Fruit fly (Drosophila melanogaster) whole organism, embryonic: Measurements from ENCODE around the gene dib.
A peak's percentile ranks its signal among the peaks of the same experiment; 100 is the strongest.

Experiments used
- CG11456 ChIP-seq: fragments of 200-800 bp; sonication (Bioruptor generic); IDR thresholded peaks from 3 replicates; pipeline ENCODE4 v1.3.6; 2022; ENCODE audit warnings: missing biosample characterization, missing genetic modification characterization
- CG15011 ChIP-seq: fragments of 200-800 bp; sonication (Bioruptor generic); optimal IDR thresholded peaks from 3 replicates; lab custom pipeline; 2018; ENCODE audit warnings: missing biosample characterization, mild to moderate bottlenecking, missing genetic modification characterization
- CG2129 ChIP-seq: fragments of 200-800 bp; sonication (Bioruptor generic); IDR thresholded peaks from 2 replicates; pipeline ENCODE4 v1.3.6; 2022; ENCODE audit warnings: missing biosample characterization, missing genetic modification characterization; ENCODE audit not compliant: partially characterized antibody
- CG2678 ChIP-seq: fragments of 200-800 bp; sonication (Bioruptor generic); optimal IDR thresholded peaks from 3 replicates; lab custom pipeline; 2019; ENCODE audit warnings: missing biosample characterization, mild to moderate bottlenecking, missing genetic modification characterization, moderate library complexity
- CG2875 ChIP-seq: fragments of 200-800 bp; sonication (Bioruptor generic); optimal IDR thresholded peaks from 2 replicates; lab custom pipeline; 2017; ENCODE audit warnings: missing biosample characterization, mild to moderate bottlenecking, missing genetic modification characterization, missing genetic modification reagents
- CG31441 ChIP-seq: fragments of 200-800 bp; sonication (Bioruptor generic); IDR thresholded peaks from 2 replicates; pipeline ENCODE4 v1.3.6; 2022; ENCODE audit warnings: missing biosample characterization, missing genetic modification characterization
- CG32767 ChIP-seq: fragments of 200-800 bp; sonication (Bioruptor generic); IDR thresholded peaks from 2 replicates; pipeline ENCODE4 v1.3.6; 2022; ENCODE audit warnings: missing biosample characterization, missing genetic modification characterization
- CG3726 ChIP-seq: fragments of 200-800 bp; sonication (Bioruptor generic); IDR thresholded peaks from 3 replicates; pipeline ENCODE4, ENCODE4 v1.3.6; 2022; ENCODE audit warnings: missing biosample characterization, missing genetic modification characterization
- CG4820 ChIP-seq: fragments of 200-800 bp; sonication (Bioruptor generic); optimal IDR thresholded peaks from 3 replicates; lab custom pipeline; 2016; ENCODE audit warnings: missing biosample characterization, missing genetic modification characterization
- CG8281 ChIP-seq: fragments of 200-800 bp; sonication (Bioruptor generic); optimal IDR thresholded peaks from 2 replicates; lab custom pipeline; 2018; ENCODE audit warnings: missing biosample characterization, mild to moderate bottlenecking, missing genetic modification characterization, moderate library complexity
- CG8359 ChIP-seq: fragments of 200-800 bp; sonication (Bioruptor generic); optimal IDR thresholded peaks from 2 replicates; lab custom pipeline; 2017; ENCODE audit warnings: missing biosample characterization, mild to moderate bottlenecking, missing genetic modification characterization, borderline replicate concordance
- CG8924 ChIP-seq: fragments of 200-800 bp; optimal IDR thresholded peaks from 3 replicates; lab custom pipeline; 2019; ENCODE audit warnings: missing biosample characterization, mild to moderate bottlenecking, missing genetic modification characterization, moderate library complexity
- CG9437 ChIP-seq: fragments of 200-800 bp; sonication (Bioruptor generic); optimal IDR thresholded peaks from 2 replicates; lab custom pipeline; 2018; ENCODE audit warnings: missing biosample characterization, mild to moderate bottlenecking, missing genetic modification characterization
- CG9797 ChIP-seq: fragments of 200-800 bp; sonication (Bioruptor generic); optimal IDR thresholded peaks from 3 replicates; lab custom pipeline; 2018; ENCODE audit warnings: missing biosample characterization, mild to moderate bottlenecking, missing genetic modification characterization
- Dad ChIP-seq: fragments of 200-800 bp; sonication (Bioruptor generic); optimal IDR thresholded peaks from 3 replicates; lab custom pipeline; 2016; ENCODE audit warnings: missing biosample characterization, missing genetic modification characterization
- Doc3 ChIP-seq: fragments of 200-800 bp; sonication (Bioruptor generic); IDR thresholded peaks from 3 replicates; pipeline ENCODE4 v1.3.6; 2022; ENCODE audit warnings: missing biosample characterization, missing genetic modification characterization; ENCODE audit not compliant: partially characterized antibody
- E2f2 ChIP-seq: fragments of 200-800 bp; sonication (Bioruptor generic); IDR thresholded peaks from 2 replicates; pipeline ENCODE4 v1.3.6; 2022; ENCODE audit warnings: missing biosample characterization, missing genetic modification characterization
- Fer2 ChIP-seq: fragments of 200-800 bp; sonication (Bioruptor generic); optimal IDR thresholded peaks from 2 replicates; lab custom pipeline; 2018; ENCODE audit warnings: missing biosample characterization, mild to moderate bottlenecking, missing genetic modification characterization, moderate library complexity
- Hey ChIP-seq: fragments of 200-800 bp; sonication (Bioruptor generic); optimal IDR thresholded peaks from 3 replicates; lab custom pipeline; 2018; ENCODE audit warnings: missing biosample characterization, mild to moderate bottlenecking, missing genetic modification characterization
- HmgD ChIP-seq: fragments of 200-800 bp; sonication (Bioruptor generic); optimal IDR thresholded peaks from 3 replicates; lab custom pipeline; 2016; ENCODE audit warnings: missing biosample characterization, missing genetic modification characterization
- Hmr ChIP-seq: fragments of 200-800 bp; sonication (Bioruptor generic); optimal IDR thresholded peaks from 3 replicates; lab custom pipeline; 2017; ENCODE audit warnings: mild to moderate bottlenecking, missing biosample characterization, missing genetic modification reagents, missing genetic modification characterization
- Mes4 ChIP-seq: fragments of 200-800 bp; sonication (Bioruptor generic); optimal IDR thresholded peaks from 2 replicates; lab custom pipeline; 2016; ENCODE audit warnings: missing biosample characterization, missing genetic modification characterization
- NC2α ChIP-seq: fragments of 200-800 bp; sonication (Bioruptor generic); optimal IDR thresholded peaks from 2 replicates; lab custom pipeline; 2016; ENCODE audit warnings: missing biosample characterization, missing genetic modification characterization
- Neu2 ChIP-seq: fragments of 200-800 bp; sonication (Bioruptor generic); optimal IDR thresholded peaks from 3 replicates; lab custom pipeline; 2016; ENCODE audit warnings: missing biosample characterization, missing genetic modification characterization, borderline replicate concordance
- Sin3A ChIP-seq: fragments of >200 bp; optimal IDR thresholded peaks from 2 replicates; lab custom pipeline; 2018
- Six4 ChIP-seq: fragments of 200-800 bp; sonication (Bioruptor generic); optimal IDR thresholded peaks from 2 replicates; lab custom pipeline; 2016; ENCODE audit warnings: missing biosample characterization, missing genetic modification characterization
- Sox102F ChIP-seq: fragments of 200-800 bp; sonication (Bioruptor generic); optimal IDR thresholded peaks from 2 replicates; lab custom pipeline; 2018; ENCODE audit warnings: missing biosample characterization, mild to moderate bottlenecking, missing genetic modification characterization, moderate library complexity
- Ssrp ChIP-seq: fragments of 200-800 bp; sonication (Bioruptor generic); optimal IDR thresholded peaks from 2 replicates; lab custom pipeline; 2018; ENCODE audit warnings: missing biosample characterization, mild to moderate bottlenecking, missing genetic modification characterization, moderate library complexity
- Stat92E ChIP-seq, 3 experiments: fragments of >200 bp in 2 of 3; fragments of 200-800 bp in 1 of 3; sonication (Bioruptor generic) in 1 of 3; optimal IDR thresholded peaks; 2 replicates each; lab custom pipeline; 2017 to 2019; ENCODE audit warnings: missing biosample characterization in 3 of 3, missing genetic modification characterization in 3 of 3, mild to moderate bottlenecking in 1 of 3, moderate library complexity in 1 of 3
- amos ChIP-seq: fragments of 200-800 bp; sonication (Bioruptor generic); IDR thresholded peaks from 2 replicates; pipeline ENCODE4 v1.3.6; 2022; ENCODE audit warnings: missing biosample characterization, missing genetic modification characterization; ENCODE audit not compliant: partially characterized antibody
- ase ChIP-seq: fragments of 200-800 bp; sonication (Bioruptor generic); IDR thresholded peaks from 3 replicates; pipeline ENCODE4 v1.3.6; 2022; ENCODE audit warnings: missing biosample characterization, missing genetic modification characterization
- bbx ChIP-seq: fragments of 200-800 bp; sonication (Bioruptor generic); IDR thresholded peaks from 2 replicates; pipeline ENCODE4 v1.3.6; 2022; ENCODE audit warnings: missing biosample characterization, missing genetic modification characterization; ENCODE audit not compliant: partially characterized antibody
- bowl ChIP-seq: fragments of 200-800 bp; sonication (Bioruptor generic); IDR thresholded peaks from 2 replicates; pipeline ENCODE4 v1.3.6; 2022; ENCODE audit warnings: missing biosample characterization, missing genetic modification characterization
- chinmo ChIP-seq: fragments of 200-800 bp; sonication (Bioruptor generic); IDR thresholded peaks from 4 replicates; pipeline ENCODE4 v1.3.6; 2022; ENCODE audit warnings: missing biosample characterization, missing genetic modification characterization; ENCODE audit not compliant: partially characterized antibody
- crc ChIP-seq: fragments of 200-800 bp; sonication (Bioruptor generic); optimal IDR thresholded peaks from 2 replicates; lab custom pipeline; 2016; ENCODE audit warnings: missing biosample characterization, missing genetic modification characterization
- cwo ChIP-seq: fragments of 200-800 bp; sonication (Bioruptor generic); optimal IDR thresholded peaks from 3 replicates; lab custom pipeline; 2017; ENCODE audit warnings: missing biosample characterization, missing genetic modification characterization, mild to moderate bottlenecking, moderate library complexity, missing genetic modification reagents
- dmrt99B ChIP-seq: fragments of 200-800 bp; sonication (Bioruptor generic); optimal IDR thresholded peaks from 2 replicates; lab custom pipeline; 2018; ENCODE audit warnings: missing biosample characterization, mild to moderate bottlenecking, missing genetic modification characterization, moderate library complexity
- eve ChIP-seq, 2 experiments: fragments of >200 bp; optimal IDR thresholded peaks; 2 replicates each; lab custom pipeline; 2017; ENCODE audit warnings: missing biosample characterization in 2 of 2, missing genetic modification characterization in 2 of 2
- fru ChIP-seq: fragments of >200 bp; optimal IDR thresholded peaks from 2 replicates; lab custom pipeline; 2017
- gcm ChIP-seq: fragments of 200-800 bp; sonication (Bioruptor generic); optimal IDR thresholded peaks from 2 replicates; lab custom pipeline; 2019; ENCODE audit warnings: missing biosample characterization, mild to moderate bottlenecking, missing genetic modification characterization, moderate library complexity
- gem ChIP-seq: fragments of 200-800 bp; sonication (Bioruptor generic); optimal IDR thresholded peaks from 2 replicates; lab custom pipeline; 2019; ENCODE audit warnings: missing biosample characterization, mild to moderate bottlenecking, missing genetic modification characterization, moderate library complexity
- luna ChIP-seq: fragments of 200-800 bp; sonication (Bioruptor generic); optimal IDR thresholded peaks from 2 replicates; lab custom pipeline; 2016; ENCODE audit warnings: missing biosample characterization, missing genetic modification characterization
- maf-S ChIP-seq: fragments of 200-800 bp; sonication (Bioruptor generic); optimal IDR thresholded peaks from 2 replicates; lab custom pipeline; 2016; ENCODE audit warnings: missing biosample characterization, missing genetic modification characterization
- pros ChIP-seq: fragments of 200-800 bp; sonication (Bioruptor generic); optimal IDR thresholded peaks from 3 replicates; lab custom pipeline; 2019; ENCODE audit warnings: missing biosample characterization, mild to moderate bottlenecking, missing genetic modification characterization, moderate library complexity
- repo ChIP-seq: fragments of 200-800 bp; sonication (Bioruptor generic); optimal IDR thresholded peaks from 2 replicates; lab custom pipeline; 2016; ENCODE audit warnings: missing biosample characterization, missing genetic modification characterization
- scrt ChIP-seq: fragments of 200-800 bp; sonication (Bioruptor generic); optimal IDR thresholded peaks from 2 replicates; lab custom pipeline; 2018; ENCODE audit warnings: missing biosample characterization, mild to moderate bottlenecking, missing genetic modification characterization, moderate library complexity
- tio ChIP-seq: fragments of 200-800 bp; sonication (Bioruptor generic); optimal IDR thresholded peaks from 2 replicates; lab custom pipeline; 2017; ENCODE audit warnings: missing biosample characterization, missing genetic modification characterization, inconsistent platforms
- vvl ChIP-seq: fragments of 200-800 bp; sonication (Bioruptor generic); IDR thresholded peaks from 2 replicates; pipeline ENCODE4 v1.3.6; 2022; ENCODE audit warnings: missing biosample characterization, missing genetic modification characterization
- wdn ChIP-seq: fragments of 200-800 bp; sonication (Bioruptor generic); IDR thresholded peaks from 2 replicates; pipeline ENCODE4 v1.3.6; 2022; ENCODE audit warnings: missing biosample characterization, missing genetic modification characterization

The dib gene

DNA sequence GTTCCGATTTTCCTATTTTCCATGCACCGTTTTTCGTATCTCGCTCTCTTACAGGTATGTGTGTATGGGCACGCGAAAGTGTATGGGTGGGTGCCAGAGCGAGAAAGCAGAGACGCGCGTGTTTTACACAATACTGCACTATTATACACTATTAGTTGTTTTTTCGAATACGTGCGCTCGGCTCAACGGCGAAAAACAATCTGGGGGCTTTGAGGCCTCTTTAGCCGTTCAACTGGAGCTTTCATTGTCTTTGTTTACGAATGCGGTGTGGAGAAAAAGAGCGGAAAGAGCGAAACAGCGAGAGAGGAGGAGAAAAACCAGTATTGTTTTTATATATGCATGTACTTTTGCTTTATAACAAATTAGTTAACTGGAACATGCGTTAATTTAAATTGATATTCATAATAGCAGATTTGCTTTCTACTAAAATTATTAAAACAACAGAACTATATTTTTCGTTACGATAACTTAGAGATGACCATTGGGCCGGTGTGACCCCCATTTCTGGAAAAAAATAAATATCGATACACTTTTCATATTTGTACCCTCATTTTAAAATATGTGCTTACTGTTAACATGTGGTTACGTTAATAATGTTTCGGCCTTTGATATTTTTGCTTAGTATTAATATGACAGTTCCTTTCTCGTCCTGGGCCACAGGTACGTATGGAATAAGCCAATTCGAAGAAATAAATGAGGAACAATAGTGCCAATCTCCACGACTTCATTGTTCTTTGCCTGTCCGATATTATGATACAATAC is 40.6 kb downstream of the dib start, which contains the start of gene CG14995 (continued):
- TF ChIP-seq Sox102F (GFP tag; lab: Kevin White, UChicago) (no peak), Mes4 (GFP tag; lab: Kevin White, UChicago) (no peak), ase (no peak), eve (GFP tag; optimal IDR thresholded peaks at IDR 0.05; lab: Kevin White, UChicago) (no peak), CG8359 (no peak), HmgD (GFP tag; lab: Kevin White, UChicago) (no peak), Dad (GFP tag; lab: Kevin White, UChicago) (no peak), CG8281 (tag; lab: Kevin White, UChicago) (no peak), CG2678 (peak; percentile 33), Six4 (GFP tag; lab: Kevin White, UChicago) (no peak), CG31441 (no peak), fru (lab: Kevin White, UChicago) (no peak), dmrt99B (tag; lab: Kevin White, UChicago) (peak; percentile 21), bbx (GFP tag; lab: Robert Waterston, UW) (peak; percentile 51; the same call in 1 of the 2 replicates), gcm (GFP tag; lab: Kevin White, UChicago) (no peak), CG8924 (tag; lab: Kevin White, UChicago) (peak; percentile 82), wdn (GFP tag; lab: Robert Waterston, UW) (no peak), Hmr (GFP tag; lab: Kevin White, UChicago) (peak; percentile 45), Ssrp (tag; lab: Kevin White, UChicago) (no peak), chinmo (peak; percentile 96), CG9437 (GFP tag; lab: Kevin White, UChicago) (peak; percentile 27), crc (GFP tag; lab: Kevin White, UChicago) (no peak), pros (GFP tag; lab: Kevin White, UChicago) (no peak), maf-S (GFP tag; lab: Kevin White, UChicago) (no peak), cwo (peak; percentile 0), NC2α (GFP tag; lab: Kevin White, UChicago) (no peak), CG3726 (GFP tag; lab: Robert Waterston, UW) (no peak), repo (GFP tag; lab: Kevin White, UChicago) (no peak), CG15011 (GFP tag; lab: Kevin White, UChicago) (no peak), CG4820 (no peak), Neu2 (GFP tag; lab: Kevin White, UChicago) (no peak), luna (GFP tag; lab: Kevin White, UChicago) (no peak), vvl (GFP tag; lab: Robert Waterston, UW) (peak; percentile 49; the same call in 1 of the 2 replicates), CG2129 (GFP tag; lab: Robert Waterston, UW) (0 out of 2 replicates have a peak, but pooled peaks have one; percentile 19), Stat92E (GFP tag; optimal IDR thresholded peaks at IDR 0.05; lab: Kevin White, UChicago) (no peak), CG9797 (GFP tag; lab: Kevin White, UChicago) (no peak), tio (GFP tag; lab: Kevin White, UChicago) (no peak), Hey (tag; lab: Kevin White, UChicago) (no peak), CG11456 (GFP tag; lab: Robert Waterston, UW) (no peak), CG2875 (GFP tag; lab: Kevin White, UChicago) (no peak), E2f2 (GFP tag; lab: Robert Waterston, UW) (peak; percentile 81), CG32767 (GFP tag; lab: Robert Waterston, UW) (peak; percentile 18; the same call in 1 of the 2 replicates), Doc3 (peak; percentile 59), amos (GFP tag; lab: Robert Waterston, UW) (peak; percentile 78; the same call in 1 of the 2 replicates), bowl (GFP tag; lab: Robert Waterston, UW) (no peak), Sin3A (lab: Kevin White, UChicago) (no peak), Fer2 (tag; lab: Kevin White, UChicago) (no peak), scrt (GFP tag; lab: Kevin White, UChicago) (peak; percentile 52), gem (tag; lab: Kevin White, UChicago) (no peak)
